Worm (Caenorhabditis elegans): ENCODE measurements around the gene W04E12.2.

- TF ChIP-seq mbf-1 (tag; optimal IDR thresholded peaks at IDR 0.05) (no peak), ztf-4 (tag; optimal IDR thresholded peaks at IDR 0.05) (no peak), zag-1 (tag; optimal IDR thresholded peaks at IDR 0.05) (no peak), snpc-4 (tag; optimal IDR thresholded peaks at IDR 0.05) (no peak), nhr-10 (tag; optimal IDR thresholded peaks at IDR 0.05) (no peak), mdl-1 (tag; optimal IDR thresholded peaks at IDR 0.05) (no peak), mab-5 (tag; optimal IDR thresholded peaks at IDR 0.05) (no peak), ztf-11 (tag; optimal IDR thresholded peaks at IDR 0.05) (no peak), elt-3 (tag; optimal IDR thresholded peaks at IDR 0.05) (no peak), ama-1 (optimal IDR thresholded peaks at IDR 0.05) (no peak), skn-1 (tag; optimal IDR thresholded peaks at IDR 0.05) (no peak), lin-11 (tag; optimal IDR thresholded peaks at IDR 0.05) (no peak), blmp-1 (tag; optimal IDR thresholded peaks at IDR 0.05; ENCODE audit: insufficient read depth) (no peak), alr-1 (tag; optimal IDR thresholded peaks at IDR 0.05) (no peak)
Measured at ce11 chrV:19733728-19734127, 7.2 kb downstream of the W04E12.2 start.
